Worm (Caenorhabditis elegans) whole organism, L4 larva: ENCODE measurements around the gene nhr-52.

Source experiments
- F49E8.2 ChIP-seq: sonication (generic microtip); optimal IDR thresholded peaks from 2 replicates; lab custom pipeline; 2016; ENCODE audit warnings: missing compliant biosample characterization, mild to moderate bottlenecking, missing genetic modification characterization, borderline replicate concordance
- daf-16 ChIP-seq, 3 experiments: sonication (generic microtip); optimal IDR thresholded peaks; 2 replicates each; lab custom pipeline; 2016 to 2017; ENCODE audit warnings: missing genetic modification characterization in 3 of 3, missing genetic modification reagents in 3 of 3, mild to moderate bottlenecking in 2 of 3, missing compliant biosample characterization in 2 of 3, missing biosample characterization in 1 of 3, moderate library complexity in 1 of 3
- lin-13 ChIP-seq: fragments of 150-350 bp; optimal IDR thresholded peaks from 2 replicates; lab custom pipeline; 2014; ENCODE audit warnings: missing biosample characterization, missing genetic modification reagents, missing genetic modification characterization
- lir-3 ChIP-seq: sonication (generic microtip); optimal IDR thresholded peaks from 2 replicates; lab custom pipeline; 2016; ENCODE audit warnings: mild to moderate bottlenecking, missing genetic modification characterization, missing compliant biosample characterization
- lsy-2 ChIP-seq, 2 experiments: fragments of 150-350 bp in 1 of 2; sonication (generic microtip) in 1 of 2; optimal IDR thresholded peaks; 2 replicates each; lab custom pipeline; 2014 to 2017; ENCODE audit warnings: missing biosample characterization in 2 of 2, missing genetic modification characterization in 2 of 2
- nhr-237 ChIP-seq: sonication (generic microtip); optimal IDR thresholded peaks from 2 replicates; lab custom pipeline; 2017; ENCODE audit warnings: missing biosample characterization, missing genetic modification characterization
- nhr-42 ChIP-seq: fragments of 200-800 bp; sonication (Bioruptor generic); IDR thresholded peaks from 2 replicates; pipeline ENCODE4 v1.3.6; 2022; ENCODE audit warnings: missing genetic modification characterization, missing compliant biosample characterization
- nhr-48 ChIP-seq: sonication (generic microtip); optimal IDR thresholded peaks from 2 replicates; lab custom pipeline; 2016; ENCODE audit warnings: mild to moderate bottlenecking, missing genetic modification characterization, missing compliant biosample characterization
- nhr-76 ChIP-seq: fragments of 150-350 bp; optimal IDR thresholded peaks from 2 replicates; lab custom pipeline; 2014; ENCODE audit warnings: missing biosample characterization, missing genetic modification characterization
- pha-4 ChIP-seq, 2 experiments: fragments of 150-350 bp in 1 of 2; fragments of 200-800 bp in 1 of 2; sonication (Bioruptor generic) in 1 of 2; IDR thresholded peaks in 1 of 2; optimal IDR thresholded peaks in 1 of 2; 2 replicates each; pipeline versions ENCODE4 v1.3.6 to Lab custom; 2014 to 2022; ENCODE audit warnings: missing genetic modification characterization in 2 of 2, missing genetic modification reagents in 2 of 2, missing biosample characterization in 1 of 2, missing compliant biosample characterization in 1 of 2
- unc-62 ChIP-seq, 3 experiments: fragments of 150-350 bp in 1 of 3; sonication (generic microtip); optimal IDR thresholded peaks in 2 of 3; peaks in 1 of 3; 1 replicate in 1 of 3; 2 replicates in 2 of 3; lab custom pipeline; 2014 to 2017; ENCODE audit warnings: missing biosample characterization in 3 of 3, missing genetic modification characterization in 3 of 3, missing genetic modification reagents in 3 of 3, missing genotype in 1 of 3
- ztf-11 ChIP-seq: fragments of 150-350 bp; optimal IDR thresholded peaks from 2 replicates; lab custom pipeline; 2014; ENCODE audit warnings: missing biosample characterization, missing genetic modification characterization

- TF ChIP-seq pha-4 (GFP tag; IDR thresholded peaks at IDR 0.05; lab: Robert Waterston, UW) (no peak), pha-4 (tag; optimal IDR thresholded peaks at IDR 0.05; lab: Kevin White, UChicago) (no peak), nhr-237 (no peak), lin-13 (GFP tag; lab: Kevin White, UChicago) (no peak), nhr-48 (tag; lab: Kevin White, UChicago) (no peak), ztf-11 (no peak), F49E8.2 (tag; lab: Kevin White, UChicago) (no peak), lir-3 (no peak), nhr-76 (tag; lab: Kevin White, UChicago) (no peak), daf-16 (GFP tag; optimal IDR thresholded peaks at IDR 0.05; lab: Kevin White, UChicago) (no peak), daf-16 (tag; optimal IDR thresholded peaks at IDR 0.05; lab: Kevin White, UChicago) (no peak), lsy-2 (tag; optimal IDR thresholded peaks at IDR 0.05; lab: Kevin White, UChicago) (no peak), nhr-42 (GFP tag; lab: Robert Waterston, UW) (no peak), unc-62 (GFP tag; optimal IDR thresholded peaks at IDR 0.05 in 1 of 2; lab: Kevin White, UChicago) (no peak), unc-62 (tag; optimal IDR thresholded peaks at IDR 0.05; lab: Kevin White, UChicago) (no peak)
These were observed 24.9 kb downstream of the nhr-52 start, which contains the start of gene nhr-53 for ce11 chrV:15702263-15702662.
